Worm (Caenorhabditis elegans) whole organism, L4 larva: Measurements from ENCODE around the gene arp-6.

ENCODE experiments used
- F10B5.3 ChIP-seq: sonication (generic microtip); optimal IDR thresholded peaks from 2 replicates; lab custom pipeline; 2016; ENCODE audit warnings: mild to moderate bottlenecking, missing genetic modification characterization, missing compliant biosample characterization
- F44E2.7 ChIP-seq: fragments of 200-800 bp; sonication (Bioruptor generic); IDR thresholded peaks from 2 replicates; pipeline ENCODE4 v2.1.2; 2022; ENCODE audit warnings: missing genetic modification characterization, missing compliant biosample characterization
- T20F7.1 ChIP-seq: fragments of 200-800 bp; sonication (Bioruptor generic); optimal IDR thresholded peaks from 2 replicates; lab custom pipeline; 2018; ENCODE audit warnings: mild to moderate bottlenecking, missing genetic modification characterization, missing compliant biosample characterization
- T26A8.4 ChIP-seq: fragments of 200-800 bp; sonication (Bioruptor generic); IDR thresholded peaks from 2 replicates; pipeline ENCODE4 v1.3.6; 2022; ENCODE audit warnings: missing genetic modification characterization, missing compliant biosample characterization
- Y75B8A.6 ChIP-seq: fragments of 200-800 bp; sonication (Bioruptor generic); IDR thresholded peaks from 2 replicates; pipeline ENCODE4 v1.3.6; 2022; ENCODE audit warnings: missing genetic modification reagents, missing genetic modification characterization, missing compliant biosample characterization
- ama-1 ChIP-seq: fragments of 150-350 bp; optimal IDR thresholded peaks from 2 replicates; lab custom pipeline; 2014; ENCODE audit warnings: inconsistent platforms, mixed read lengths
- arid-1 ChIP-seq: fragments of 200-800 bp; sonication (Bioruptor generic); conservative IDR thresholded peaks from 2 replicates; pipeline ENCODE4 v1.3.6; 2022; ENCODE audit warnings: missing genetic modification reagents, missing genetic modification characterization, missing compliant biosample characterization
- attf-4 ChIP-seq: sonication (generic microtip); optimal IDR thresholded peaks from 3 replicates; lab custom pipeline; 2017; ENCODE audit warnings: missing biosample characterization, missing genetic modification characterization
- ceh-20 ChIP-seq: fragments of 200-800 bp; sonication (Bioruptor generic); IDR thresholded peaks from 2 replicates; pipeline ENCODE4 v1.3.6; 2022; ENCODE audit warnings: missing genetic modification reagents, missing genetic modification characterization, missing compliant biosample characterization
- ceh-28 ChIP-seq: fragments of 150-350 bp; optimal IDR thresholded peaks from 2 replicates; lab custom pipeline; 2014; ENCODE audit warnings: missing biosample characterization, missing genetic modification reagents, missing genetic modification characterization
- ceh-82 ChIP-seq: sonication (generic microtip); optimal IDR thresholded peaks from 2 replicates; lab custom pipeline; 2017; ENCODE audit warnings: missing biosample characterization, missing genetic modification characterization
- ces-1 ChIP-seq: fragments of 150-350 bp; sonication (generic microtip); optimal IDR thresholded peaks from 4 replicates; lab custom pipeline; 2014; ENCODE audit warnings: missing biosample characterization, missing genetic modification reagents, missing genetic modification characterization
- daf-16 ChIP-seq, 3 experiments: sonication (generic microtip); optimal IDR thresholded peaks; 2 replicates each; lab custom pipeline; 2016 to 2017; ENCODE audit warnings: missing genetic modification characterization in 3 of 3, missing genetic modification reagents in 3 of 3, mild to moderate bottlenecking in 2 of 3, missing compliant biosample characterization in 2 of 3, missing biosample characterization in 1 of 3, moderate library complexity in 1 of 3
- daf-8 ChIP-seq: fragments of 200-800 bp; sonication (Bioruptor generic); IDR thresholded peaks from 2 replicates; pipeline ENCODE4 v1.3.6; 2022; ENCODE audit warnings: missing genetic modification characterization, missing compliant biosample characterization
- dmd-6 ChIP-seq: fragments of 200-800 bp; sonication (Bioruptor generic); IDR thresholded peaks from 2 replicates; pipeline ENCODE4 v1.3.6; 2022; ENCODE audit warnings: missing genetic modification reagents, missing genetic modification characterization, missing compliant biosample characterization
- egl-27 ChIP-seq: sonication (generic microtip); optimal IDR thresholded peaks from 3 replicates; lab custom pipeline; 2017; ENCODE audit warnings: missing biosample characterization, missing genetic modification reagents, missing genetic modification characterization
- fkh-10 ChIP-seq: fragments of 150-350 bp; optimal IDR thresholded peaks from 2 replicates; lab custom pipeline; 2014; ENCODE audit warnings: missing biosample characterization, missing genetic modification reagents, missing genetic modification characterization
- fos-1 ChIP-seq: fragments of 150-350 bp; optimal IDR thresholded peaks from 2 replicates; lab custom pipeline; 2014; ENCODE audit warnings: missing biosample characterization, missing genetic modification characterization
- hlh-30 ChIP-seq: sonication (generic microtip); optimal IDR thresholded peaks from 2 replicates; lab custom pipeline; 2017; ENCODE audit warnings: antibody characterized with exemption, mild to moderate bottlenecking, missing genetic modification characterization, missing compliant biosample characterization; ENCODE audit not compliant: insufficient read depth
- hmg-1.1 ChIP-seq: fragments of 200-800 bp; sonication (Bioruptor generic); IDR thresholded peaks from 2 replicates; pipeline ENCODE4 v1.3.6; 2022; ENCODE audit warnings: missing genetic modification reagents, missing genetic modification characterization, missing compliant biosample characterization
- lin-1 ChIP-seq: fragments of 200-800 bp; sonication (Bioruptor generic); IDR thresholded peaks from 2 replicates; pipeline ENCODE4 v1.3.6; 2022; ENCODE audit warnings: missing genetic modification reagents, missing genetic modification characterization, missing compliant biosample characterization
- lin-15B ChIP-seq: fragments of 150-350 bp; sonication (generic microtip); optimal IDR thresholded peaks from 3 replicates; lab custom pipeline; 2014; ENCODE audit warnings: missing biosample characterization, missing genetic modification characterization
- lin-29 ChIP-seq: fragments of 200-800 bp; sonication (Bioruptor generic); IDR thresholded peaks from 2 replicates; pipeline ENCODE4 v1.3.6; 2022; ENCODE audit warnings: missing genetic modification reagents, missing genetic modification characterization, missing compliant biosample characterization
- lin-38 ChIP-seq: fragments of 200-800 bp; sonication (Bioruptor generic); IDR thresholded peaks from 2 replicates; pipeline ENCODE4 v1.3.6; 2022; ENCODE audit warnings: missing genetic modification reagents, missing genetic modification characterization, missing compliant biosample characterization
- lir-3 ChIP-seq: sonication (generic microtip); optimal IDR thresholded peaks from 2 replicates; lab custom pipeline; 2016; ENCODE audit warnings: mild to moderate bottlenecking, missing genetic modification characterization, missing compliant biosample characterization
- lsy-2 ChIP-seq, 2 experiments: fragments of 150-350 bp in 1 of 2; sonication (generic microtip) in 1 of 2; optimal IDR thresholded peaks; 2 replicates each; lab custom pipeline; 2014 to 2017; ENCODE audit warnings: missing biosample characterization in 2 of 2, missing genetic modification characterization in 2 of 2
- madf-5 ChIP-seq, 2 experiments: fragments of 200-800 bp; sonication (Bioruptor generic); IDR thresholded peaks; 2 replicates each; pipeline ENCODE4 v1.3.6; 2022; ENCODE audit warnings: missing compliant biosample characterization in 2 of 2, missing genetic modification characterization in 2 of 2
- mep-1 ChIP-seq: fragments of 150-350 bp; sonication (generic microtip); optimal IDR thresholded peaks from 3 replicates; lab custom pipeline; 2014; ENCODE audit warnings: missing biosample characterization, missing genetic modification characterization
- mxl-3 ChIP-seq: fragments of 200-800 bp; sonication (Bioruptor generic); optimal IDR thresholded peaks from 2 replicates; lab custom pipeline; 2018; ENCODE audit warnings: mild to moderate bottlenecking, missing genetic modification characterization, missing compliant biosample characterization
- nhr-10 ChIP-seq: fragments of 150-350 bp; optimal IDR thresholded peaks from 2 replicates; lab custom pipeline; 2014; ENCODE audit warnings: missing biosample characterization, missing genetic modification characterization
- nhr-111 ChIP-seq: fragments of 200-800 bp; sonication (Bioruptor generic); optimal IDR thresholded peaks from 2 replicates; lab custom pipeline; 2018; ENCODE audit warnings: mild to moderate bottlenecking, missing genetic modification characterization, missing compliant biosample characterization
- nhr-237 ChIP-seq: sonication (generic microtip); optimal IDR thresholded peaks from 2 replicates; lab custom pipeline; 2017; ENCODE audit warnings: missing biosample characterization, missing genetic modification characterization
- nhr-28 ChIP-seq: fragments of 150-350 bp; optimal IDR thresholded peaks from 2 replicates; lab custom pipeline; 2014; ENCODE audit warnings: missing biosample characterization, missing genetic modification characterization
- nhr-41 ChIP-seq: fragments of 200-800 bp; sonication (Bioruptor generic); IDR thresholded peaks from 2 replicates; pipeline ENCODE4 v1.3.6; 2022; ENCODE audit warnings: missing genetic modification reagents, missing genetic modification characterization, missing compliant biosample characterization
- nhr-42 ChIP-seq: fragments of 200-800 bp; sonication (Bioruptor generic); IDR thresholded peaks from 2 replicates; pipeline ENCODE4 v1.3.6; 2022; ENCODE audit warnings: missing genetic modification characterization, missing compliant biosample characterization
- nhr-48 ChIP-seq: sonication (generic microtip); optimal IDR thresholded peaks from 2 replicates; lab custom pipeline; 2016; ENCODE audit warnings: mild to moderate bottlenecking, missing genetic modification characterization, missing compliant biosample characterization
- nhr-6 ChIP-seq: fragments of 150-350 bp; optimal IDR thresholded peaks from 2 replicates; lab custom pipeline; 2014; ENCODE audit warnings: missing biosample characterization, missing genetic modification characterization
- nhr-76 ChIP-seq: fragments of 150-350 bp; optimal IDR thresholded peaks from 2 replicates; lab custom pipeline; 2014; ENCODE audit warnings: missing biosample characterization, missing genetic modification characterization
- nhr-77 ChIP-seq: fragments of 150-350 bp; optimal IDR thresholded peaks from 2 replicates; lab custom pipeline; 2014; ENCODE audit warnings: missing biosample characterization, missing genetic modification characterization
- pha-4 ChIP-seq, 2 experiments: fragments of 150-350 bp in 1 of 2; fragments of 200-800 bp in 1 of 2; sonication (Bioruptor generic) in 1 of 2; IDR thresholded peaks in 1 of 2; optimal IDR thresholded peaks in 1 of 2; 2 replicates each; pipeline versions ENCODE4 v1.3.6 to Lab custom; 2014 to 2022; ENCODE audit warnings: missing genetic modification characterization in 2 of 2, missing genetic modification reagents in 2 of 2, missing biosample characterization in 1 of 2, missing compliant biosample characterization in 1 of 2
- php-3 ChIP-seq: fragments of 200-800 bp; sonication (Bioruptor generic); IDR thresholded peaks from 2 replicates; pipeline ENCODE4 v1.3.6; 2022; ENCODE audit warnings: missing genetic modification reagents, missing genetic modification characterization, missing compliant biosample characterization
- pqm-1 ChIP-seq: sonication (generic microtip); optimal IDR thresholded peaks from 2 replicates; lab custom pipeline; 2017; ENCODE audit warnings: missing biosample characterization, missing genetic modification characterization
- saeg-2 ChIP-seq: fragments of 200-800 bp; sonication (Bioruptor generic); IDR thresholded peaks from 2 replicates; pipeline ENCODE4 v1.3.6; 2022; ENCODE audit warnings: missing genetic modification reagents, missing genetic modification characterization, missing compliant biosample characterization
- sdz-12 ChIP-seq: fragments of 200-800 bp; sonication (Bioruptor generic); optimal IDR thresholded peaks from 2 replicates; lab custom pipeline; 2018; ENCODE audit warnings: mild to moderate bottlenecking, missing genetic modification characterization, missing compliant biosample characterization
- skn-1 ChIP-seq: fragments of 150-350 bp; optimal IDR thresholded peaks from 2 replicates; lab custom pipeline; 2014; ENCODE audit warnings: missing biosample characterization, missing genetic modification characterization
- snpc-1.2 ChIP-seq: fragments of 200-800 bp; sonication (Bioruptor generic); IDR thresholded peaks from 2 replicates; pipeline ENCODE4 v1.3.6; 2022; ENCODE audit warnings: missing genetic modification reagents, missing genetic modification characterization, missing compliant biosample characterization
- snpc-4 ChIP-seq: fragments of 150-350 bp; optimal IDR thresholded peaks from 2 replicates; lab custom pipeline; 2014; ENCODE audit warnings: missing biosample characterization, missing genetic modification characterization
- spr-1 ChIP-seq: sonication (generic microtip); optimal IDR thresholded peaks from 2 replicates; lab custom pipeline; 2016; ENCODE audit warnings: mild to moderate bottlenecking, missing genetic modification characterization, missing compliant biosample characterization
- spr-3 ChIP-seq: fragments of 200-800 bp; sonication (Bioruptor generic); optimal IDR thresholded peaks from 2 replicates; lab custom pipeline; 2018; ENCODE audit warnings: mild to moderate bottlenecking, missing genetic modification characterization, missing compliant biosample characterization
- zip-2 ChIP-seq: fragments of 150-350 bp; optimal IDR thresholded peaks from 2 replicates; lab custom pipeline; 2014; ENCODE audit warnings: missing biosample characterization, missing genetic modification characterization
- ztf-11 ChIP-seq: fragments of 150-350 bp; optimal IDR thresholded peaks from 2 replicates; lab custom pipeline; 2014; ENCODE audit warnings: missing biosample characterization, missing genetic modification characterization

Gene arp-6

DNA sequence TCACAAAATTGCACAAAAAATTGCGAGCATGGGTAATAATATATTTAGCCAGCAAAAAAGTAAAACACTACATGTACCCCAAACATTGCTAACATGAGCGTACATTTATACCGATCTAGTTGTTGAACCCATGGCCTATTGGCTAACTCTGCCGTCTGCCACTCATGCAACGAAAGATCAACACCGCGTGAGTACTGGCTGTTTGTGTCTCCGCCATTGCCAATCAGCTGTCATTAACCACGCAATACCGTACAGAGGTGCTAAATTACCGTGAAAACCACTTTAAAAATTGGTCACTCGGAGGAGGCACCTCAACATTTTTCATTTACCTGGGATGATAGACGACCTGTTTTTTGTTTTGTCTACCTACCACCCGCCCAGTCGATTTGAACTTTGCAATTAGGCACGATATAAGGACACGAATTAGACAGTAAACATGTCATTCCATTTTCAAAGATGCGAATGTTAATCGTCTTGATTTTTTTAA lies 38.2 kb upstream of the arp-6 start, which contains the start of gene K02C4.2 (continued):
- peak; percentile 90 for TF ChIP-seq nhr-111 (GFP tag; lab: Kevin White, UChicago)
- no peak for TF ChIP-seq fos-1 (tag; lab: Kevin White, UChicago)
- TF ChIP-seq hlh-30 (tag; lab: Kevin White, UChicago): peak; percentile 88
- peak; percentile 72 for TF ChIP-seq sdz-12 (GFP tag; lab: Kevin White, UChicago)
- peak; percentile 35 for TF ChIP-seq nhr-77 (tag; lab: Kevin White, UChicago)
- TF ChIP-seq nhr-237: no peak
- no peak for TF ChIP-seq ces-1 (GFP tag; lab: Kevin White, UChicago)
- TF ChIP-seq lin-29 (GFP tag; lab: Robert Waterston, UW): 0 out of 2 replicates have a peak, but pooled peaks have one; percentile 40
- TF ChIP-seq T26A8.4 (GFP tag; lab: Robert Waterston, UW): peak; percentile 84
- peak; percentile 78 for TF ChIP-seq php-3 (GFP tag; lab: Robert Waterston, UW)
- TF ChIP-seq nhr-10 (tag; lab: Kevin White, UChicago): peak; percentile 18
- no peak for TF ChIP-seq Y75B8A.6 (GFP tag; lab: Robert Waterston, UW)
- TF ChIP-seq daf-16 (GFP tag; optimal IDR thresholded peaks at IDR 0.05; lab: Kevin White, UChicago): peak; percentile 70 to 89
- peak; percentile 86 for TF ChIP-seq daf-16 (tag; optimal IDR thresholded peaks at IDR 0.05; lab: Kevin White, UChicago)
- no peak for TF ChIP-seq ama-1 (lab: Kevin White, UChicago)
- peak; percentile 64 for TF ChIP-seq spr-3 (GFP tag; lab: Kevin White, UChicago)
- TF ChIP-seq lsy-2 (tag; optimal IDR thresholded peaks at IDR 0.05; lab: Kevin White, UChicago): peak in 1 of 2 experiments; percentile 78
- no peak for TF ChIP-seq fkh-10 (GFP tag; lab: Kevin White, UChicago)
- TF ChIP-seq nhr-6 (tag; lab: Kevin White, UChicago): peak; percentile 76
- TF ChIP-seq snpc-4 (tag; lab: Kevin White, UChicago): peak; percentile 12
- TF ChIP-seq lin-38 (GFP tag; lab: Robert Waterston, UW): peak; percentile 83
- TF ChIP-seq nhr-41 (GFP tag; lab: Robert Waterston, UW): 0 out of 2 replicates have a peak, but pooled peaks have one; percentile 53
- TF ChIP-seq egl-27 (tag; lab: Kevin White, UChicago): no peak
- no peak for TF ChIP-seq skn-1 (tag; lab: Kevin White, UChicago)
- no peak for TF ChIP-seq daf-8 (GFP tag; lab: Robert Waterston, UW)
- peak; percentile 79 for TF ChIP-seq nhr-48 (tag; lab: Kevin White, UChicago)
- TF ChIP-seq pqm-1 (tag; lab: Kevin White, UChicago): peak; percentile 28
- peak; percentile 73 for TF ChIP-seq spr-1 (tag; lab: Kevin White, UChicago)
- TF ChIP-seq arid-1: peak; percentile 82
- peak; percentile 42; the same call in 1 of the 2 replicates for TF ChIP-seq lin-1 (GFP tag; lab: Robert Waterston, UW)
- peak; percentile 86 for TF ChIP-seq mxl-3 (GFP tag; lab: Kevin White, UChicago)
- TF ChIP-seq snpc-1.2: no peak
- peak; percentile 67 for TF ChIP-seq T20F7.1
- no peak for TF ChIP-seq attf-4
- peak in 1 of 2 experiments; percentile 81; a peak in 1 of 4 replicates for TF ChIP-seq madf-5 (GFP tag; IDR thresholded peaks at IDR 0.05; lab: Robert Waterston, UW)
- no peak for TF ChIP-seq nhr-76 (tag; lab: Kevin White, UChicago)
- no peak for TF ChIP-seq zip-2 (tag; lab: Kevin White, UChicago)
- peak; percentile 83 for TF ChIP-seq dmd-6 (GFP tag; lab: Robert Waterston, UW)
- peak; percentile 64 for TF ChIP-seq lir-3 (tag; lab: Kevin White, UChicago)
- no peak for TF ChIP-seq ceh-82 (tag; lab: Kevin White, UChicago)
- no peak for TF ChIP-seq ztf-11 (tag; lab: Kevin White, UChicago)
- 0 out of 2 replicates have a peak, but pooled peaks have one; percentile 66 for TF ChIP-seq F44E2.7
- TF ChIP-seq hmg-1.1 (GFP tag; lab: Robert Waterston, UW): peak; percentile 82
- peak; percentile 79 for TF ChIP-seq ceh-20 (GFP tag; lab: Robert Waterston, UW)
- TF ChIP-seq mep-1 (tag; lab: Kevin White, UChicago): peak; percentile 83
- TF ChIP-seq saeg-2 (GFP tag; lab: Robert Waterston, UW): 0 out of 2 replicates have a peak, but pooled peaks have one; percentile 13
- TF ChIP-seq nhr-28 (tag; lab: Kevin White, UChicago): peak; percentile 54
- no peak for TF ChIP-seq ceh-28 (tag; lab: Kevin White, UChicago)
- peak; percentile 85 for TF ChIP-seq nhr-42 (GFP tag; lab: Robert Waterston, UW)
- TF ChIP-seq pha-4 (GFP tag; IDR thresholded peaks at IDR 0.05; lab: Robert Waterston, UW): peak; percentile 85
- no peak for TF ChIP-seq pha-4 (tag; optimal IDR thresholded peaks at IDR 0.05; lab: Kevin White, UChicago)
- peak; percentile 18 for TF ChIP-seq F10B5.3 (tag; lab: Kevin White, UChicago)
- no peak for TF ChIP-seq lin-15B
